Fruit fly (Drosophila melanogaster) whole organism, embryonic: ENCODE data around the gene EMC3.

Source experiments
- Ada2b ChIP-seq: fragments of 200-800 bp; sonication (Bioruptor generic); IDR thresholded peaks from 2 replicates; pipeline ENCODE4 v1.3.6; 2022; ENCODE audit warnings: missing biosample characterization, missing genetic modification characterization
- B-H2 ChIP-seq: fragments of 200-800 bp; sonication (Bioruptor generic); optimal IDR thresholded peaks from 2 replicates; lab custom pipeline; 2018; ENCODE audit warnings: missing biosample characterization, mild to moderate bottlenecking, missing genetic modification characterization
- BtbVII ChIP-seq: fragments of 200-800 bp; sonication (Bioruptor generic); optimal IDR thresholded peaks from 3 replicates; lab custom pipeline; 2017; ENCODE audit warnings: missing biosample characterization, mild to moderate bottlenecking, missing genetic modification characterization
- CG10147 ChIP-seq: fragments of 200-800 bp; sonication (Bioruptor generic); optimal IDR thresholded peaks from 2 replicates; lab custom pipeline; 2019; ENCODE audit warnings: missing biosample characterization, mild to moderate bottlenecking, missing genetic modification characterization, moderate library complexity
- CG11247 ChIP-seq: fragments of 200-800 bp; sonication (Bioruptor generic); IDR thresholded peaks from 2 replicates; pipeline ENCODE4 v1.3.6; 2022; ENCODE audit warnings: missing biosample characterization, missing genetic modification characterization
- CG11504 ChIP-seq: fragments of 200-800 bp; sonication (Bioruptor generic); optimal IDR thresholded peaks from 3 replicates; lab custom pipeline; 2019; ENCODE audit warnings: missing biosample characterization, mild to moderate bottlenecking, missing genetic modification characterization, moderate library complexity
- CG12071 ChIP-seq: fragments of 200-800 bp; sonication (Bioruptor generic); optimal IDR thresholded peaks from 3 replicates; lab custom pipeline; 2018; ENCODE audit warnings: missing biosample characterization, mild to moderate bottlenecking, missing genetic modification characterization
- CG13624 ChIP-seq: fragments of 200-800 bp; sonication (Bioruptor generic); optimal IDR thresholded peaks from 2 replicates; lab custom pipeline; 2016; ENCODE audit warnings: missing biosample characterization, missing genetic modification characterization
- CG15011 ChIP-seq: fragments of 200-800 bp; sonication (Bioruptor generic); optimal IDR thresholded peaks from 3 replicates; lab custom pipeline; 2018; ENCODE audit warnings: missing biosample characterization, mild to moderate bottlenecking, missing genetic modification characterization
- CG15269 ChIP-seq: fragments of 200-800 bp; sonication (Bioruptor generic); optimal IDR thresholded peaks from 2 replicates; lab custom pipeline; 2018; ENCODE audit warnings: missing biosample characterization, mild to moderate bottlenecking, missing genetic modification characterization, moderate library complexity
- CG1792 ChIP-seq: fragments of 200-800 bp; sonication (Bioruptor generic); optimal IDR thresholded peaks from 2 replicates; lab custom pipeline; 2016; ENCODE audit warnings: missing biosample characterization, missing genetic modification characterization
- CG18599 ChIP-seq: fragments of 200-800 bp; sonication (Bioruptor generic); optimal IDR thresholded peaks from 3 replicates; lab custom pipeline; 2017; ENCODE audit warnings: missing biosample characterization, missing genetic modification characterization, mild to moderate bottlenecking, moderate library complexity, missing genetic modification reagents
- CG2120 ChIP-seq: fragments of 200-800 bp; sonication (Bioruptor generic); optimal IDR thresholded peaks from 3 replicates; lab custom pipeline; 2016; ENCODE audit warnings: missing biosample characterization, missing genetic modification characterization
- CG2712 ChIP-seq: fragments of 200-800 bp; optimal IDR thresholded peaks from 3 replicates; lab custom pipeline; 2019; ENCODE audit warnings: missing biosample characterization, mild to moderate bottlenecking, missing genetic modification characterization, moderate library complexity
- CG3163 ChIP-seq: fragments of 200-800 bp; sonication (Bioruptor generic); optimal IDR thresholded peaks from 3 replicates; lab custom pipeline; 2016; ENCODE audit warnings: missing biosample characterization, missing genetic modification characterization
- CG33557 ChIP-seq: fragments of 200-800 bp; sonication (Bioruptor generic); optimal IDR thresholded peaks from 2 replicates; lab custom pipeline; 2019; ENCODE audit warnings: missing biosample characterization, mild to moderate bottlenecking, missing genetic modification characterization, moderate library complexity
- CG34376 ChIP-seq: fragments of 200-800 bp; sonication (Bioruptor generic); optimal IDR thresholded peaks from 2 replicates; lab custom pipeline; 2018; ENCODE audit warnings: missing biosample characterization, mild to moderate bottlenecking, missing genetic modification characterization
- CG34422 ChIP-seq: fragments of 200-800 bp; sonication (Bioruptor generic); IDR thresholded peaks from 3 replicates; pipeline ENCODE4 v1.3.6; 2022; ENCODE audit warnings: missing biosample characterization, missing genetic modification characterization
- CG5953 ChIP-seq: fragments of 200-800 bp; sonication (Bioruptor generic); IDR thresholded peaks from 2 replicates; pipeline ENCODE4 v1.3.6; 2022; ENCODE audit warnings: missing biosample characterization, missing genetic modification characterization
- CG6254 ChIP-seq: fragments of 200-800 bp; sonication (Bioruptor generic); optimal IDR thresholded peaks from 3 replicates; lab custom pipeline; 2017; ENCODE audit warnings: mild to moderate bottlenecking, missing biosample characterization, missing genetic modification reagents, missing genetic modification characterization
- CG6791 ChIP-seq: fragments of 200-800 bp; sonication (Bioruptor generic); IDR thresholded peaks from 3 replicates; pipeline ENCODE4 v1.3.6; 2022; ENCODE audit warnings: missing biosample characterization, missing genetic modification characterization; ENCODE audit not compliant: partially characterized antibody
- CG6854 ChIP-seq: fragments of 200-800 bp; sonication (Bioruptor generic); optimal IDR thresholded peaks from 3 replicates; lab custom pipeline; 2017; ENCODE audit warnings: missing biosample characterization, mild to moderate bottlenecking, missing genetic modification characterization
- CG7963 ChIP-seq: fragments of 200-800 bp; sonication (Bioruptor generic); IDR thresholded peaks from 3 replicates; pipeline ENCODE4 v1.3.6; 2022; ENCODE audit warnings: missing biosample characterization, missing genetic modification characterization; ENCODE audit not compliant: partially characterized antibody
- CG7987 ChIP-seq: fragments of 200-800 bp; sonication (Bioruptor generic); optimal IDR thresholded peaks from 2 replicates; lab custom pipeline; 2018; ENCODE audit warnings: missing biosample characterization, mild to moderate bottlenecking, missing genetic modification characterization, moderate library complexity
- CG8290 ChIP-seq, 3 experiments: fragments of 200-800 bp; sonication (Bioruptor generic); optimal IDR thresholded peaks; 2 replicates each; lab custom pipeline; 2016 to 2019; ENCODE audit warnings: missing biosample characterization in 3 of 3, missing genetic modification characterization in 3 of 3, mild to moderate bottlenecking in 2 of 3, moderate library complexity in 1 of 3
- CG9609 ChIP-seq: fragments of 200-800 bp; sonication (Bioruptor generic); optimal IDR thresholded peaks from 3 replicates; lab custom pipeline; 2016; ENCODE audit warnings: missing biosample characterization, missing genetic modification characterization
- CkIIα-i1 ChIP-seq: fragments of 200-800 bp; sonication (Bioruptor generic); IDR thresholded peaks from 2 replicates; pipeline ENCODE4 v1.3.6; 2022; ENCODE audit warnings: missing biosample characterization, missing genetic modification characterization
- Fer3 ChIP-seq: fragments of 200-800 bp; sonication (Bioruptor generic); optimal IDR thresholded peaks from 2 replicates; lab custom pipeline; 2018; ENCODE audit warnings: missing biosample characterization, mild to moderate bottlenecking, missing genetic modification characterization, moderate library complexity
- H15 ChIP-seq: fragments of 200-800 bp; sonication (Bioruptor generic); IDR thresholded peaks from 3 replicates; pipeline ENCODE4 v1.3.6; 2022; ENCODE audit warnings: missing biosample characterization, missing genetic modification characterization
- HLH4C ChIP-seq: fragments of 200-800 bp; sonication (Bioruptor generic); IDR thresholded peaks from 3 replicates; pipeline ENCODE4 v1.3.6; 2022; ENCODE audit warnings: missing biosample characterization, missing genetic modification characterization; ENCODE audit not compliant: partially characterized antibody
- Hr39 ChIP-seq: fragments of >200 bp; optimal IDR thresholded peaks from 2 replicates; lab custom pipeline; 2017
- Med ChIP-seq: fragments of 200-800 bp; sonication (Bioruptor generic); peaks from one replicate; lab custom pipeline; 2016; ENCODE audit warnings: missing biosample characterization, missing genetic modification characterization, mild to moderate bottlenecking, inconsistent platforms, moderate library complexity
- NFAT ChIP-seq: fragments of 200-800 bp; sonication (Bioruptor generic); IDR thresholded peaks from 2 replicates; pipeline ENCODE4 v1.3.6; 2022; ENCODE audit warnings: missing biosample characterization, missing genetic modification characterization
- bbx ChIP-seq: fragments of 200-800 bp; sonication (Bioruptor generic); IDR thresholded peaks from 2 replicates; pipeline ENCODE4 v1.3.6; 2022; ENCODE audit warnings: missing biosample characterization, missing genetic modification characterization; ENCODE audit not compliant: partially characterized antibody
- cg ChIP-seq: fragments of 200-800 bp; sonication (Bioruptor generic); optimal IDR thresholded peaks from 3 replicates; lab custom pipeline; 2019; ENCODE audit warnings: missing biosample characterization, mild to moderate bottlenecking, missing genetic modification characterization, moderate library complexity
- croc ChIP-seq: fragments of 200-800 bp; sonication (Bioruptor generic); conservative IDR thresholded peaks from 3 replicates; pipeline ENCODE4 v1.3.6; 2022; ENCODE audit warnings: missing biosample characterization, missing genetic modification characterization
- fd64A ChIP-seq: fragments of 200-800 bp; sonication (Bioruptor generic); optimal IDR thresholded peaks from 3 replicates; lab custom pipeline; 2018; ENCODE audit warnings: missing biosample characterization, mild to moderate bottlenecking, missing genetic modification characterization
- hkb ChIP-seq, 2 experiments: fragments of 200-800 bp in 1 of 2; fragments of >200 bp in 1 of 2; sonication (Bioruptor generic) in 1 of 2; IDR thresholded peaks in 1 of 2; optimal IDR thresholded peaks in 1 of 2; 2 replicates each; pipeline versions ENCODE4 v1.3.6 to Lab custom; 2017 to 2022; ENCODE audit warnings: missing biosample characterization in 1 of 2, missing genetic modification characterization in 1 of 2
- nom ChIP-seq: fragments of 200-800 bp; sonication (Bioruptor generic); optimal IDR thresholded peaks from 2 replicates; lab custom pipeline; 2017; ENCODE audit warnings: missing biosample characterization, missing genetic modification characterization, mild to moderate bottlenecking, moderate library complexity, missing genetic modification reagents
- oc ChIP-seq: fragments of 200-800 bp; sonication (Bioruptor generic); optimal IDR thresholded peaks from 2 replicates; lab custom pipeline; 2018; ENCODE audit warnings: missing biosample characterization, mild to moderate bottlenecking, missing genetic modification characterization, moderate library complexity
- org-1 ChIP-seq: fragments of 200-800 bp; sonication (Bioruptor generic); optimal IDR thresholded peaks from 2 replicates; lab custom pipeline; 2017; ENCODE audit warnings: missing biosample characterization, missing genetic modification characterization
- pan ChIP-seq, 4 experiments: fragments of >200 bp in 3 of 4; fragments of 200-800 bp in 1 of 4; sonication (Bioruptor generic) in 1 of 4; optimal IDR thresholded peaks in 3 of 4; IDR thresholded peaks in 1 of 4; 2 replicates each; pipeline versions ENCODE4 v1.3.6 to Lab custom; 2017 to 2022; ENCODE audit warnings: missing biosample characterization in 2 of 4, missing genetic modification characterization in 2 of 4, mixed read lengths in 1 of 4
- schlank ChIP-seq: fragments of 200-800 bp; sonication (Bioruptor generic); optimal IDR thresholded peaks from 2 replicates; lab custom pipeline; 2018; ENCODE audit warnings: missing biosample characterization, mild to moderate bottlenecking, missing genetic modification characterization
- sd ChIP-seq: fragments of 200-800 bp; sonication (Bioruptor generic); optimal IDR thresholded peaks from 3 replicates; lab custom pipeline; 2018; ENCODE audit warnings: missing biosample characterization, mild to moderate bottlenecking, missing genetic modification characterization, moderate library complexity
- slbo ChIP-seq: fragments of 200-800 bp; sonication (Bioruptor generic); IDR thresholded peaks from 2 replicates; pipeline ENCODE4 v1.3.6; 2022; ENCODE audit warnings: missing biosample characterization, missing genetic modification characterization
- sr ChIP-seq: fragments of 200-800 bp; sonication (Bioruptor generic); IDR thresholded peaks from 3 replicates; pipeline ENCODE4 v1.3.6; 2022; ENCODE audit warnings: missing biosample characterization, missing genetic modification characterization
- tap ChIP-seq: fragments of 200-800 bp; optimal IDR thresholded peaks from 3 replicates; lab custom pipeline; 2019; ENCODE audit warnings: missing biosample characterization, mild to moderate bottlenecking, missing genetic modification characterization, moderate library complexity
- vnd ChIP-seq: fragments of 200-800 bp; sonication (Bioruptor generic); IDR thresholded peaks from 3 replicates; pipeline ENCODE4 v1.3.6; 2022; ENCODE audit warnings: missing biosample characterization, missing genetic modification characterization; ENCODE audit not compliant: partially characterized antibody

Gene EMC3

dm6 chr2L:10756049-10756448, 23.8 kb upstream of the EMC3 start, which contains the start of gene CG17124 (continued):
- TF ChIP-seq pan (optimal IDR thresholded peaks at IDR 0.05; lab: Kevin White, UChicago) = no peak
- TF ChIP-seq pan (GFP tag; optimal IDR thresholded peaks at IDR 0.05 in 1 of 2, IDR thresholded peaks at IDR 0.05 in 1 of 2) = peak in 1 of 2 experiments; percentile 48
- TF ChIP-seq CG1792 (GFP tag; lab: Kevin White, UChicago) = peak; percentile 10
- peak; percentile 91 for TF ChIP-seq Med (GFP tag; lab: Kevin White, UChicago)
- peak; percentile 73 for TF ChIP-seq nom
- 0 out of 3 replicates have a peak, but pooled peaks have one; percentile 17 for TF ChIP-seq CG7963 (GFP tag; lab: Robert Waterston, UW)
- peak; percentile 68 for TF ChIP-seq B-H2 (GFP tag; lab: Kevin White, UChicago)
- TF ChIP-seq sd (tag; lab: Kevin White, UChicago) = peak; percentile 30
- TF ChIP-seq CG5953 (GFP tag; lab: Robert Waterston, UW) = 0 out of 2 replicates have a peak, but pooled peaks have one; percentile 51
- TF ChIP-seq CG2712 = peak; percentile 19
- TF ChIP-seq CG6254 (GFP tag; lab: Kevin White, UChicago) = no peak
- peak; percentile 67 for TF ChIP-seq CG7987 (GFP tag; lab: Kevin White, UChicago)
- TF ChIP-seq bbx = peak; percentile 55; the same call in 1 of the 2 replicates
- 0 out of 2 replicates have a peak, but pooled peaks have one; percentile 30 for TF ChIP-seq CG11247 (GFP tag; lab: Robert Waterston, UW)
- TF ChIP-seq CG33557 (GFP tag; lab: Kevin White, UChicago) = peak; percentile 1
- TF ChIP-seq croc (GFP tag; lab: Robert Waterston, UW) = no peak
- TF ChIP-seq CG34422 (GFP tag; lab: Robert Waterston, UW) = peak; percentile 75; the same call in 1 of the 3 replicates
- TF ChIP-seq fd64A (GFP tag; lab: Kevin White, UChicago) = peak; percentile 39
- TF ChIP-seq sr (GFP tag; lab: Robert Waterston, UW) = peak; percentile 14; the same call in 1 of the 3 replicates
- peak; percentile 56 for TF ChIP-seq CG12071
- no peak for TF ChIP-seq CG8290 (GFP tag; optimal IDR thresholded peaks at IDR 0.05; lab: Kevin White, UChicago)
- peak in 1 of 2 experiments; percentile 76 for TF ChIP-seq CG8290 (tag; optimal IDR thresholded peaks at IDR 0.05; lab: Kevin White, UChicago)
- TF ChIP-seq CG11504 = peak; percentile 25
- TF ChIP-seq H15 (GFP tag; lab: Robert Waterston, UW) = no peak
- peak; percentile 57 for TF ChIP-seq CG34376 (GFP tag; lab: Kevin White, UChicago)
- no peak for TF ChIP-seq CkIIα-i1 (GFP tag; lab: Robert Waterston, UW)
- no peak for TF ChIP-seq Ada2b (GFP tag; lab: Robert Waterston, UW)
- peak; percentile 34 for TF ChIP-seq CG10147 (GFP tag; lab: Kevin White, UChicago)
- TF ChIP-seq CG18599 (GFP tag; lab: Kevin White, UChicago) = peak; percentile 51
- peak; percentile 4 for TF ChIP-seq CG13624 (GFP tag; lab: Kevin White, UChicago)
- no peak for TF ChIP-seq vnd (GFP tag; lab: Robert Waterston, UW)
- no peak for TF ChIP-seq CG15011
- TF ChIP-seq Fer3 = peak; percentile 10
- TF ChIP-seq CG6854 (GFP tag; lab: Kevin White, UChicago) = peak; percentile 20
- peak; percentile 28 for TF ChIP-seq schlank (tag; lab: Kevin White, UChicago)
- no peak for TF ChIP-seq Hr39 (lab: Kevin White, UChicago)
- peak; percentile 69 for TF ChIP-seq NFAT (GFP tag; lab: Robert Waterston, UW)
- no peak for TF ChIP-seq BtbVII (GFP tag; lab: Kevin White, UChicago)
- TF ChIP-seq CG9609 = no peak
- TF ChIP-seq HLH4C (GFP tag; lab: Robert Waterston, UW) = peak; percentile 41; the same call in 1 of the 3 replicates
- peak; percentile 23; the same call in 1 of the 2 replicates for TF ChIP-seq slbo
- peak; percentile 48; the same call in 2 of the 3 replicates for TF ChIP-seq CG6791
- peak; percentile 46 for TF ChIP-seq cg
- TF ChIP-seq CG2120 (GFP tag; lab: Kevin White, UChicago) = peak; percentile 4
- no peak for TF ChIP-seq hkb (optimal IDR thresholded peaks at IDR 0.05; lab: Kevin White, UChicago)
- TF ChIP-seq hkb (GFP tag; IDR thresholded peaks at IDR 0.05; lab: Robert Waterston, UW) = peak; percentile 62
- TF ChIP-seq tap (tag; lab: Kevin White, UChicago) = peak; percentile 28
- TF ChIP-seq CG15269 (tag; lab: Kevin White, UChicago) = peak; percentile 20
- peak; percentile 39 for TF ChIP-seq CG3163
- TF ChIP-seq org-1 = peak; percentile 4
- TF ChIP-seq oc (tag; lab: Kevin White, UChicago) = peak; percentile 44
